Fruit fly (Drosophila melanogaster): Measurements from ENCODE around the gene Atg8a.

The Atg8a gene

DNA sequence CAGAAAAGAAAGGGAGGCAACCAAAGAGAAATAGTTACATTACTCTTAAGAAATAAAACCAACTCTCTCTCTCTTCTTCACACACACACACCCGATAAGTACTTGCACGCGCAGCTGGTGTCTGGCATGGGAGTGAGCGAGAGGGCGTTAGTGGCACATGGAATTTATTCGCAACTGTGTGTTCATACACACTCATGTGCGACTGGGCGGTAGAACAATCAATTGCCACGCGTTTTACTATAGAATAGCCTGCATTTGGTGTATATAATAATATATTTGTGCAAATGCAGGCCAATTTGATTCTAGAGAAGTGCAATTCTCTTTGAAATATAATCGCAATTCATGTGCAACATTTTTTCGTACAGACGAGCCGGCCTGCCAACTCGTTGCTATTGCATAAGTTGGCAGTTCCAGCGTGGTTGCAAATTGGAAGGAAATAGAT, 17.8 kb upstream of the Atg8a start (continued):
- TF ChIP-seq mirr (GFP tag; optimal IDR thresholded peaks at IDR 0.05) (no peak), E2f2 (GFP tag; IDR thresholded peaks at IDR 0.05) (no peak), CG15601 (tag; optimal IDR thresholded peaks at IDR 0.05) (no peak), CG8478 (optimal IDR thresholded peaks at IDR 0.05) (no peak), CG31224 (GFP tag; IDR thresholded peaks at IDR 0.05) (no peak), Scr (GFP tag; IDR thresholded peaks at IDR 0.05; ENCODE audit: partially characterized antibody) (no peak), mld (GFP tag; IDR thresholded peaks at IDR 0.05; ENCODE audit: partially characterized antibody) (no peak), GATAe (GFP tag; conservative IDR thresholded peaks at IDR 0.05) (no peak), cas (GFP tag; IDR thresholded peaks at IDR 0.05) (no peak), salm (tag; optimal IDR thresholded peaks at IDR 0.05) (no peak), Atf3 (GFP tag; optimal IDR thresholded peaks at IDR 0.05) (no peak), CG16813 (GFP tag; IDR thresholded peaks at IDR 0.05; ENCODE audit: partially characterized antibody) (no peak), CG14860 (GFP tag; IDR thresholded peaks at IDR 0.05; ENCODE audit: partially characterized antibody) (no peak), E2f1 (GFP tag; IDR thresholded peaks at IDR 0.05) (no peak), CG12219 (GFP tag; optimal IDR thresholded peaks at IDR 0.05) (no peak), prd (optimal IDR thresholded peaks at IDR 0.05) (no peak), prd (GFP tag; IDR thresholded peaks at IDR 0.05) (no peak), ATbp (GFP tag; optimal IDR thresholded peaks at IDR 0.05) (no peak), CG2889 (GFP tag; IDR thresholded peaks at IDR 0.05) (no peak), slp2 (GFP tag; optimal IDR thresholded peaks at IDR 0.05) (no peak), CG7839 (tag; optimal IDR thresholded peaks at IDR 0.05) (no peak), CG9876 (GFP tag; optimal IDR thresholded peaks at IDR 0.05) (no peak), otp (GFP tag; IDR thresholded peaks at IDR 0.05) (no peak), CG3281 (GFP tag; optimal IDR thresholded peaks at IDR 0.05) (no peak), Lim3 (GFP tag; IDR thresholded peaks at IDR 0.05) (no peak), sisA (GFP tag; IDR thresholded peaks at IDR 0.05) (no peak), CG10147 (GFP tag; optimal IDR thresholded peaks at IDR 0.05) (peak; percentile 38), Sin3A (optimal IDR thresholded peaks at IDR 0.05) (no peak), peb (GFP tag; IDR thresholded peaks at IDR 0.05) (no peak), CG8281 (tag; optimal IDR thresholded peaks at IDR 0.05) (no peak), CG18599 (GFP tag; optimal IDR thresholded peaks at IDR 0.05) (no peak), tin (GFP tag; optimal IDR thresholded peaks at IDR 0.05) (no peak), Abd-B (GFP tag; optimal IDR thresholded peaks at IDR 0.05) (no peak), CG6254 (GFP tag; optimal IDR thresholded peaks at IDR 0.05) (no peak), maf-S (GFP tag; optimal IDR thresholded peaks at IDR 0.05) (no peak), CG32772 (GFP tag; IDR thresholded peaks at IDR 0.05) (no peak), az2 (GFP tag; optimal IDR thresholded peaks at IDR 0.05) (no peak), grn (GFP tag; optimal IDR thresholded peaks at IDR 0.05) (no peak), al (GFP tag; IDR thresholded peaks at IDR 0.05) (no peak), CG17328 (GFP tag; IDR thresholded peaks at IDR 0.05) (no peak), CG4328 (GFP tag; optimal IDR thresholded peaks at IDR 0.05) (no peak), kni (GFP tag; optimal IDR thresholded peaks at IDR 0.05) (no peak), Hmx (GFP tag; optimal IDR thresholded peaks at IDR 0.05) (no peak), bab2 (GFP tag; optimal IDR thresholded peaks at IDR 0.05) (no peak), ap (GFP tag; IDR thresholded peaks at IDR 0.05) (no peak), Atf6 (GFP tag; IDR thresholded peaks at IDR 0.05) (no peak), btn (GFP tag; optimal IDR thresholded peaks at IDR 0.05) (no peak), esg (GFP tag; conservative IDR thresholded peaks at IDR 0.05) (no peak), onecut (GFP tag; IDR thresholded peaks at IDR 0.05) (no peak), Fer2 (tag; optimal IDR thresholded peaks at IDR 0.05) (no peak), CG11723 (GFP tag; optimal IDR thresholded peaks at IDR 0.05) (no peak), CG4854 (GFP tag; optimal IDR thresholded peaks at IDR 0.05) (no peak), pfk (GFP tag; optimal IDR thresholded peaks at IDR 0.05) (no peak)
